Worm (Caenorhabditis elegans): ENCODE measurements around the gene rps-2.

rps-2 gene

ce11 chrIV:7946457-7946856 is 20.3 kb upstream of the rps-2 start, which contains the start of gene czw-1:
czw-1 (minus strand) TSS chrIV:7946825.
- TF ChIP-seq med-1 (GFP tag; optimal IDR thresholded peaks at IDR 0.05; ENCODE audit: insufficient read depth) = no peak
- no peak for TF ChIP-seq ref-1 (GFP tag; conservative IDR thresholded peaks at IDR 0.05)
- no peak for TF ChIP-seq klf-2 (GFP tag; conservative IDR thresholded peaks at IDR 0.05)
- TF ChIP-seq ztf-29 (GFP tag; IDR thresholded peaks at IDR 0.05) = no peak
- TF ChIP-seq ztf-23 (GFP tag; IDR thresholded peaks at IDR 0.05) = no peak
- TF ChIP-seq T22C8.4 (GFP tag; IDR thresholded peaks at IDR 0.05) = no peak
- TF ChIP-seq flt-1 (GFP tag; IDR thresholded peaks at IDR 0.05) = no peak
- no peak for TF ChIP-seq tab-1 (GFP tag; IDR thresholded peaks at IDR 0.05)
- TF ChIP-seq cog-1 (tag; optimal IDR thresholded peaks at IDR 0.05) = no peak

DNA sequence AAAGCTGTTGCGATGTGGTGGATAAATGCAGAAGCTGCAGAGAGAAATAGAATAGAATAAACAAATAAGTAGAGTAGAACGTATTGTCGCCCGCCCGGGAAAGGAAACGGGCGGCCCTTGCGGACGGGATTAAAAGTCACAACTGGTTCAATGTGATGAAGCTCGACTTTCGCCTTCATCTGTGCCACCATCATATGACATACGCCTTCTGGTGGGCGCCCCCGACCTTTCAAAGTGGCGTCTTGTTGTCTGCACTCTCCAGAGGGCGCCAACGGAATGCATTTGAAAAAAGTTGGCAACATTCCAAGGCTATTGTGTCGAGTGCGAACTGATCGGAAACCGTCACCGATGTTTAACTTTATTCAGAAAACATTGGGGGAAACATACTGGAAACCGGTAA is 17.1 kb upstream of the rps-2 start:
- TF ChIP-seq flt-1 (GFP tag; IDR thresholded peaks at IDR 0.05) = no peak
- TF ChIP-seq tab-1 (GFP tag; IDR thresholded peaks at IDR 0.05) = no peak
- TF ChIP-seq ztf-29 (GFP tag; IDR thresholded peaks at IDR 0.05) = no peak
- no peak for TF ChIP-seq klf-2 (GFP tag; conservative IDR thresholded peaks at IDR 0.05)
- no peak for TF ChIP-seq T22C8.4 (GFP tag; IDR thresholded peaks at IDR 0.05)

- TF ChIP-seq tab-1 (GFP tag; IDR thresholded peaks at IDR 0.05) (no peak), cog-1 (tag; optimal IDR thresholded peaks at IDR 0.05) (no peak), med-1 (GFP tag; optimal IDR thresholded peaks at IDR 0.05; ENCODE audit: insufficient read depth) (no peak), klf-2 (GFP tag; conservative IDR thresholded peaks at IDR 0.05) (no peak), T22C8.4 (GFP tag; IDR thresholded peaks at IDR 0.05) (no peak), ztf-23 (GFP tag; IDR thresholded peaks at IDR 0.05) (no peak), flt-1 (GFP tag; IDR thresholded peaks at IDR 0.05) (no peak), ztf-29 (GFP tag; IDR thresholded peaks at IDR 0.05) (no peak), ref-1 (GFP tag; conservative IDR thresholded peaks at IDR 0.05) (no peak)
These were observed 14.7 kb upstream of the rps-2 start, which contains the start of gene exc-9 for ce11 chrIV:7940919-7941318. exc-9 (minus strand) TSS chrIV:7941019.

ce11 chrIV:7938834-7939233 is 12.6 kb upstream of the rps-2 start, which contains the start of gene F20D12.7:
F20D12.7 (minus strand) TSS chrIV:7938934.
- TF ChIP-seq med-1 (GFP tag; optimal IDR thresholded peaks at IDR 0.05; ENCODE audit: insufficient read depth) (no peak), ref-1 (GFP tag; conservative IDR thresholded peaks at IDR 0.05) (no peak), klf-2 (GFP tag; conservative IDR thresholded peaks at IDR 0.05) (no peak), flt-1 (GFP tag; IDR thresholded peaks at IDR 0.05) (no peak), tab-1 (GFP tag; IDR thresholded peaks at IDR 0.05) (no peak)

ce11 chrIV:7933733-7934132 is 7.5 kb upstream of the rps-2 start, which contains the start of gene bbs-2:
bbs-2 (plus strand) TSS chrIV:7934033.
- no peak for TF ChIP-seq ref-1 (GFP tag; conservative IDR thresholded peaks at IDR 0.05)
- TF ChIP-seq flt-1 (GFP tag; IDR thresholded peaks at IDR 0.05) = no peak
- no peak for TF ChIP-seq tab-1 (GFP tag; IDR thresholded peaks at IDR 0.05)

- TF ChIP-seq cog-1 (tag; optimal IDR thresholded peaks at IDR 0.05) (no peak), T22C8.4 (GFP tag; IDR thresholded peaks at IDR 0.05) (no peak), ref-1 (GFP tag; conservative IDR thresholded peaks at IDR 0.05) (no peak), ztf-29 (GFP tag; IDR thresholded peaks at IDR 0.05) (no peak), flt-1 (GFP tag; IDR thresholded peaks at IDR 0.05) (no peak), med-1 (GFP tag; optimal IDR thresholded peaks at IDR 0.05; ENCODE audit: insufficient read depth) (no peak), ztf-23 (GFP tag; IDR thresholded peaks at IDR 0.05) (no peak), klf-2 (GFP tag; conservative IDR thresholded peaks at IDR 0.05) (no peak), tab-1 (GFP tag; IDR thresholded peaks at IDR 0.05) (no peak)
These were observed 5.7 kb upstream of the rps-2 start for ce11 chrIV:7931873-7932272.

ce11 chrIV:7927852-7928251 is 1.7 kb upstream of the rps-2 start, which contains the start of gene gcy-8:
gcy-8 (plus strand) TSS chrIV:7928152.
- TF ChIP-seq tab-1 (GFP tag; IDR thresholded peaks at IDR 0.05) (no peak), cog-1 (tag; optimal IDR thresholded peaks at IDR 0.05) (no peak), flt-1 (GFP tag; IDR thresholded peaks at IDR 0.05) (no peak), med-1 (GFP tag; optimal IDR thresholded peaks at IDR 0.05; ENCODE audit: insufficient read depth) (no peak), T22C8.4 (GFP tag; IDR thresholded peaks at IDR 0.05) (no peak), ztf-29 (GFP tag; IDR thresholded peaks at IDR 0.05) (no peak), klf-2 (GFP tag; conservative IDR thresholded peaks at IDR 0.05) (no peak), ref-1 (GFP tag; conservative IDR thresholded peaks at IDR 0.05) (no peak), ztf-23 (GFP tag; IDR thresholded peaks at IDR 0.05) (no peak)

DNA sequence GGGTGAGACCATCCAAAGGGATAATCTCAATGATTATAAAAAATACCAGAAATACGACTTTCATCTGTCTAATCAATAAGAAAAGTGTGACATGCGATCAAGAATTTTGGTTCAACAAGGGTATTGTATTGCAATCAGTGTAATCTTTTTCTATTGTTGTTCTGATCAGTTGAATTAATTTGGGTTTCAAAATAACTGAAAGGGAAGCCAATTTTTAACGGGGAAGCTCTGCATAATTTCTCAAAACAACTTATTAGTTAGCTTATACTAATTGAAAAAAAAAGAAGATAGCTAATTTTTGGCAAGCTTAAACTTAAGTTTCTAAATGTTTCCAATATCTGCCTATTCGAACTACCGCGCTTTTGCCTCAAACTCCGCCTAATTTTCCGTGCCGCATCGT is 1.0 kb upstream of the rps-2 start, which contains the start of gene C49H3.12:
TSS of gene C49H3.12 (minus strand) at position 101 of the 400 bp plus-strand sequence.
- no peak for TF ChIP-seq ref-1 (GFP tag; conservative IDR thresholded peaks at IDR 0.05)
- TF ChIP-seq tab-1 (GFP tag; IDR thresholded peaks at IDR 0.05) = no peak
- no peak for TF ChIP-seq cog-1 (tag; optimal IDR thresholded peaks at IDR 0.05)
- no peak for TF ChIP-seq ztf-29 (GFP tag; IDR thresholded peaks at IDR 0.05)
- TF ChIP-seq flt-1 (GFP tag; IDR thresholded peaks at IDR 0.05) = no peak
- TF ChIP-seq klf-2 (GFP tag; conservative IDR thresholded peaks at IDR 0.05) = no peak
- no peak for TF ChIP-seq med-1 (GFP tag; optimal IDR thresholded peaks at IDR 0.05; ENCODE audit: insufficient read depth)
- no peak for TF ChIP-seq T22C8.4 (GFP tag; IDR thresholded peaks at IDR 0.05)
- no peak for TF ChIP-seq ztf-23 (GFP tag; IDR thresholded peaks at IDR 0.05)

DNA sequence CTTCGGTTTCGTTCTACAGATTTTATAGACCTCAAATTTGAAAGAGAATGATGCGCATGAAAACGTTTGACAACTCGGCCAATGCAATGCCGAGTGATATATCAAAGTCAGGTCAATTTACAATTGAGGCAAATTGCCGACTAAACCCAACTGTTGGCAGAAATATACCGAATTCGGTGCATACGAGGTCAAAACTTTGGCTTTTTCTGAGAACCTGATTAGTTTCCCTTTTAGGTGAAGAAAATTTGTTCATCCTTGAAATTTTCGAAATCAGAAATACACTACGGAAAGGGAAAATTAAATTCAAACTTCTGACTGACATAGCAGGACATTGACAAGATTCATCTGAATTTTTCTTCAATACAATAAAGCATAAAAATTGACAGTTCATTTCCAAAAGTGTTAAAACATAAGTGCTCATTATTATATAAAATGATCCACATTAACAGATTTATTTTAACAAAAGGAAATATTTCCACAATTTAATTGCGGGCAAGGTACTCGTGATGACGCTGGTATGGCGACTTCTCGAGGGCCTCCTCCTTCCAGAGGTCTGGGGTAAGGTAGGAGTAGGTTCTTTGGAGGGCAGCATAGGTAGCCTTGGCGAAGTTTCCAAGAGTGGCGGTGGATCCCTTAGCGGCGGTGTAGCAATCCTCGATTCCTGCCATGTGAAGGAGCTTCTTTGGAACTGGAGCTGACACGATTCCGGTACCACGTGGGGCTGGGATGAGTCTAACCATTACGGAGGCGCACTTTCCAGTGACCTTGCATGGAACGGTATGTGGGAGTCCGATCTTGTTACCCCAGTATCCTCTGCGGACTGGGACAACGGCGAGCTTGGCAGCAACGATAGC is 989 bp downstream of the rps-2 start:
- TF ChIP-seq klf-2 (GFP tag; conservative IDR thresholded peaks at IDR 0.05) (no peak), tab-1 (GFP tag; IDR thresholded peaks at IDR 0.05) (no peak), ref-1 (GFP tag; conservative IDR thresholded peaks at IDR 0.05) (no peak), ztf-29 (GFP tag; IDR thresholded peaks at IDR 0.05) (no peak), cog-1 (tag; optimal IDR thresholded peaks at IDR 0.05) (no peak), med-1 (GFP tag; optimal IDR thresholded peaks at IDR 0.05; ENCODE audit: insufficient read depth) (no peak)

All from whole organism, midembryonic.